Fruit fly (Drosophila melanogaster): ENCODE results near the gene Ork1.

Gene Ork1

dm6 chrX:10832369-10832768, 58.7 kb downstream of the Ork1 start (continued):
- TF ChIP-seq CG11093 (GFP tag; IDR thresholded peaks at IDR 0.05) (no peak), CG31388 (GFP tag; optimal IDR thresholded peaks at IDR 0.05) (peak; percentile 17), Sin3A (optimal IDR thresholded peaks at IDR 0.05) (no peak), sqz (GFP tag; optimal IDR thresholded peaks at IDR 0.05) (peak; percentile 59), Gug (GFP tag; IDR thresholded peaks at IDR 0.05) (peak; percentile 64; the same call in 2 of the 4 replicates), CG17385 (GFP tag; optimal IDR thresholded peaks at IDR 0.05) (peak; percentile 33), CG18599 (GFP tag; optimal IDR thresholded peaks at IDR 0.05) (peak; percentile 27), sisA (GFP tag; IDR thresholded peaks at IDR 0.05) (peak; percentile 67), CG17361 (GFP tag; IDR thresholded peaks at IDR 0.05) (peak; percentile 68), CG1792 (GFP tag; optimal IDR thresholded peaks at IDR 0.05) (no peak), esg (GFP tag; conservative IDR thresholded peaks at IDR 0.05) (0 out of 2 replicates have a peak, but pooled peaks have one; percentile 15), maf-S (GFP tag; optimal IDR thresholded peaks at IDR 0.05) (peak; percentile 41), CG10654 (GFP tag; optimal IDR thresholded peaks at IDR 0.05) (peak; percentile 27), CG1832 (GFP tag; optimal IDR thresholded peaks at IDR 0.05) (no peak), pfk (GFP tag; optimal IDR thresholded peaks at IDR 0.05) (no peak), CG7745 (tag; optimal IDR thresholded peaks at IDR 0.05) (no peak), CG18764 (GFP tag; optimal IDR thresholded peaks at IDR 0.05) (peak; percentile 49), CG14667 (GFP tag; IDR thresholded peaks at IDR 0.05) (no peak), caup (GFP tag; optimal IDR thresholded peaks at IDR 0.05; ENCODE audit: severe bottlenecking) (peak; percentile 66), NC2α (GFP tag; optimal IDR thresholded peaks at IDR 0.05) (no peak), CG6765 (GFP tag; optimal IDR thresholded peaks at IDR 0.05) (no peak), amos (GFP tag; IDR thresholded peaks at IDR 0.05; ENCODE audit: partially characterized antibody) (peak; percentile 66), da (GFP tag; optimal IDR thresholded peaks at IDR 0.05) (peak; percentile 12), CG14710 (tag; optimal IDR thresholded peaks at IDR 0.05) (peak; percentile 46), tup (GFP tag; optimal IDR thresholded peaks at IDR 0.05) (no peak), oc (tag; optimal IDR thresholded peaks at IDR 0.05) (no peak), unpg (GFP tag; optimal IDR thresholded peaks at IDR 0.05) (peak; percentile 58), CG3281 (GFP tag; optimal IDR thresholded peaks at IDR 0.05) (peak; percentile 46), CG13624 (GFP tag; optimal IDR thresholded peaks at IDR 0.05) (peak; percentile 52), CG30431 (GFP tag; optimal IDR thresholded peaks at IDR 0.05) (peak; percentile 35), Kr (GFP tag; optimal IDR thresholded peaks at IDR 0.05) (no peak), CG9437 (GFP tag; optimal IDR thresholded peaks at IDR 0.05) (peak; percentile 70), CG32767 (GFP tag; IDR thresholded peaks at IDR 0.05) (no peak), CG12942 (GFP tag; optimal IDR thresholded peaks at IDR 0.05) (peak; percentile 45), Scr (GFP tag; IDR thresholded peaks at IDR 0.05; ENCODE audit: partially characterized antibody) (no peak), CG15479 (GFP tag; optimal IDR thresholded peaks at IDR 0.05) (no peak), C15 (GFP tag; IDR thresholded peaks at IDR 0.05) (no peak), phol (tag; optimal IDR thresholded peaks at IDR 0.05) (peak; percentile 58), Fer2 (tag; optimal IDR thresholded peaks at IDR 0.05) (peak; percentile 33), Awh (GFP tag; IDR thresholded peaks at IDR 0.05) (no peak), CG7372 (GFP tag; IDR thresholded peaks at IDR 0.05) (no peak; the same call in 1 of the 2 replicates), CG18476 (GFP tag; optimal IDR thresholded peaks at IDR 0.05) (peak; percentile 34), Taf1 (GFP tag; IDR thresholded peaks at IDR 0.05) (no peak), CG12155 (GFP tag; optimal IDR thresholded peaks at IDR 0.05) (peak; percentile 50), chinmo (GFP tag; IDR thresholded peaks at IDR 0.05; ENCODE audit: partially characterized antibody) (no peak), D19A (tag; optimal IDR thresholded peaks at IDR 0.05) (no peak), CG12769 (tag; optimal IDR thresholded peaks at IDR 0.05) (no peak), CG11504 (tag; optimal IDR thresholded peaks at IDR 0.05) (peak; percentile 65), CG31441 (GFP tag; IDR thresholded peaks at IDR 0.05) (peak; percentile 44; the same call in 1 of the 2 replicates), CG30020 (tag; optimal IDR thresholded peaks at IDR 0.05) (no peak), CG2202 (tag; optimal IDR thresholded peaks at IDR 0.05) (no peak)

All from whole organism, embryonic.